Worm (Caenorhabditis elegans) whole organism, midembryonic: ENCODE measurements around the gene F08F8.10.

Experiments
- cog-1 ChIP-seq: sonication (generic microtip); optimal IDR thresholded peaks from 2 replicates; lab custom pipeline; 2016; ENCODE audit warnings: missing genetic modification characterization, missing compliant biosample characterization
- klf-2 ChIP-seq: fragments of 200-800 bp; sonication (Bioruptor generic); conservative IDR thresholded peaks from 2 replicates; pipeline ENCODE4 v1.3.6; 2022; ENCODE audit warnings: missing genetic modification reagents, missing genetic modification characterization, missing compliant biosample characterization
- med-1 ChIP-seq: sonication (generic microtip); optimal IDR thresholded peaks from 2 replicates; lab custom pipeline; 2017; ENCODE audit warnings: missing genetic modification characterization, mild to moderate bottlenecking, missing compliant biosample characterization, antibody characterized with exemption, missing genetic modification reagents; ENCODE audit not compliant: insufficient read depth
- ref-1 ChIP-seq: fragments of 200-800 bp; sonication (Bioruptor generic); conservative IDR thresholded peaks from 2 replicates; pipeline ENCODE4 v1.3.6; 2022; ENCODE audit warnings: missing genetic modification reagents, missing genetic modification characterization, missing compliant biosample characterization
- ztf-23 ChIP-seq: fragments of 200-800 bp; sonication (Bioruptor generic); IDR thresholded peaks from 2 replicates; pipeline ENCODE4 v1.3.6; 2022; ENCODE audit warnings: missing genetic modification reagents, missing genetic modification characterization, missing compliant biosample characterization
- ztf-29 ChIP-seq: fragments of 200-800 bp; sonication (Bioruptor generic); IDR thresholded peaks from 2 replicates; pipeline ENCODE4 v1.3.6; 2022; ENCODE audit warnings: missing genetic modification reagents, missing genetic modification characterization, missing compliant biosample characterization

DNA sequence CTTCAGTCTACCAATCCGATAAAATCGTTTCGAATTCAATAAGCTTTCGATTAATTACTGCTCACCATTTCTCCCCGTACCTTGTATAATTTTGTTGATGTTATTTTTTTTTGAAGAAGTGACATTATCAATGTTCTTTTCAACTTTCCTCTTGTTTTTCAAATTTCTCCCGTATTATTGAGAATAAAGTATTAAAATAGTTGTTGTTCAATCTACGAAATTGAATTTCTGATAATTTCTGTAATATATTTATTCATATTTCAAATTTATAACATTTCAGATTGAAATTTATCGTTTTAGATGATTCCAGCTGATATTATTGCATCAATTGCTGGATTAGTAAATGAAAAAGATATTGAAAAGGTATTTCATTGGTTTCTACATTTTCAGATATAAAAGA, 28.7 kb upstream of the F08F8.10 start, which contains the start of gene trd-1:
- TF ChIP-seq ref-1 (no peak), klf-2 (GFP tag; lab: Robert Waterston, UW) (no peak), ztf-23 (GFP tag; lab: Robert Waterston, UW) (no peak), cog-1 (tag; lab: Kevin White, UChicago) (no peak), ztf-29 (no peak), med-1 (no peak)
